Fruit fly (Drosophila melanogaster): ENCODE data around the gene CG45413.
A peak's percentile ranks its signal among the peaks of the same experiment; 100 is the strongest.

CG45413 gene

dm6 chr3L:6976601-6977140, 44.9 kb upstream of the CG45413 start (continued):
- TF ChIP-seq CG10565 (GFP tag; optimal IDR thresholded peaks at IDR 0.05) (no peak), otp (GFP tag; IDR thresholded peaks at IDR 0.05) (peak; percentile 61; the same call in 1 of the 3 replicates)

dm6 chr3L:6975875-6976274, 44.1 kb upstream of the CG45413 start:
- TF ChIP-seq run (tag; optimal IDR thresholded peaks at IDR 0.05) (peak; percentile 21), CG12744 (GFP tag; optimal IDR thresholded peaks at IDR 0.05) (no peak), gce (GFP tag; IDR thresholded peaks at IDR 0.05) (no peak), rib (GFP tag; IDR thresholded peaks at IDR 0.05) (0 out of 2 replicates have a peak, but pooled peaks have one; percentile 26), ci (GFP tag; IDR thresholded peaks at IDR 0.05) (peak; percentile 28; the same call in 2 of the 3 replicates), Hr39 (optimal IDR thresholded peaks at IDR 0.05) (peak; percentile 84), Hr78 (GFP tag; optimal IDR thresholded peaks at IDR 0.05) (peak in 1 of 2 experiments; percentile 57), CG15479 (GFP tag; optimal IDR thresholded peaks at IDR 0.05) (no peak), Antp (GFP tag; optimal IDR thresholded peaks at IDR 0.05) (no peak), row (GFP tag; IDR thresholded peaks at IDR 0.05) (peak; percentile 10; the same call in 1 of the 3 replicates), Awh (GFP tag; IDR thresholded peaks at IDR 0.05) (peak; percentile 73; the same call in 1 of the 2 replicates), pan (optimal IDR thresholded peaks at IDR 0.05) (no peak), pan (GFP tag; optimal IDR thresholded peaks at IDR 0.05 in 1 of 2, IDR thresholded peaks at IDR 0.05 in 1 of 2) (peak in 1 of 2 experiments; percentile 31), CG32772 (GFP tag; IDR thresholded peaks at IDR 0.05) (no peak), Rfx (GFP tag; IDR thresholded peaks at IDR 0.05) (peak; percentile 12; the same call in 1 of the 2 replicates), vvl (GFP tag; IDR thresholded peaks at IDR 0.05) (peak; percentile 47; the same call in 1 of the 2 replicates), Fer2 (tag; optimal IDR thresholded peaks at IDR 0.05) (no peak), zen (tag; optimal IDR thresholded peaks at IDR 0.05) (peak; percentile 19), CG10321 (GFP tag; IDR thresholded peaks at IDR 0.05) (peak; percentile 50; the same call in 1 of the 2 replicates), chinmo (GFP tag; IDR thresholded peaks at IDR 0.05; ENCODE audit: partially characterized antibody) (0 out of 4 replicates have a peak, but pooled peaks have one; percentile 68), CG8290 (GFP tag; optimal IDR thresholded peaks at IDR 0.05) (no peak), CG8290 (tag; optimal IDR thresholded peaks at IDR 0.05) (peak in 1 of 2 experiments; percentile 21), pnt (GFP tag; optimal IDR thresholded peaks at IDR 0.05) (no peak), dysf (GFP tag; IDR thresholded peaks at IDR 0.05) (no peak), Med (GFP tag) (peak; percentile 28), CG1832 (GFP tag; optimal IDR thresholded peaks at IDR 0.05) (peak; percentile 53), Pdp1 (GFP tag; optimal IDR thresholded peaks at IDR 0.05) (peak in 1 of 2 experiments; percentile 88), Abd-B (GFP tag; optimal IDR thresholded peaks at IDR 0.05) (no peak), MTF-1 (GFP tag; optimal IDR thresholded peaks at IDR 0.05; ENCODE audit: borderline replicate concordance) (no peak), Gug (GFP tag; IDR thresholded peaks at IDR 0.05) (no peak), cg (GFP tag; optimal IDR thresholded peaks at IDR 0.05) (peak; percentile 49), CG17802 (tag; optimal IDR thresholded peaks at IDR 0.05) (peak; percentile 96), CG2199 (GFP tag; IDR thresholded peaks at IDR 0.05) (0 out of 3 replicates have a peak, but pooled peaks have one; percentile 49), CG2889 (GFP tag; IDR thresholded peaks at IDR 0.05) (no peak), Mrtf (GFP tag; IDR thresholded peaks at IDR 0.05) (0 out of 3 replicates have a peak, but pooled peaks have one; percentile 28), btn (GFP tag; optimal IDR thresholded peaks at IDR 0.05) (no peak), stc (GFP tag; IDR thresholded peaks at IDR 0.05) (no peak), CG2120 (GFP tag; optimal IDR thresholded peaks at IDR 0.05) (no peak), sim (GFP tag; IDR thresholded peaks at IDR 0.05) (no peak), exex (tag; optimal IDR thresholded peaks at IDR 0.05) (no peak), CG12155 (GFP tag; optimal IDR thresholded peaks at IDR 0.05) (no peak)

Measured in whole organism, embryonic.